Worm (Caenorhabditis elegans): ENCODE data around the gene acl-7.

ce11 chrII:12809725-12810124, 6.5 kb downstream of the acl-7 start:
- TF ChIP-seq lsy-27 (tag; optimal IDR thresholded peaks at IDR 0.05; ENCODE audit: borderline replicate concordance, insufficient read depth) (no peak), nfyb-1 (GFP tag; IDR thresholded peaks at IDR 0.05) (no peak), repo-1 (tag; optimal IDR thresholded peaks at IDR 0.05) (no peak), lsl-1 (GFP tag; optimal IDR thresholded peaks at IDR 0.05) (no peak), F52B5.7 (tag; optimal IDR thresholded peaks at IDR 0.05) (no peak), hsf-1 (GFP tag; IDR thresholded peaks at IDR 0.05) (no peak), Y67H2A.10 (GFP tag; conservative IDR thresholded peaks at IDR 0.05) (no peak), egrh-3 (GFP tag; IDR thresholded peaks at IDR 0.05) (no peak), ztf-25 (GFP tag; IDR thresholded peaks at IDR 0.05) (no peak), unc-62 (GFP tag; optimal IDR thresholded peaks at IDR 0.05) (no peak), efl-1 (GFP tag; optimal IDR thresholded peaks at IDR 0.05) (no peak), ama-1 (optimal IDR thresholded peaks at IDR 0.05) (no peak), ama-1 (GFP tag; optimal IDR thresholded peaks at IDR 0.05) (no peak), Y56A3A.18 (GFP tag; IDR thresholded peaks at IDR 0.05) (no peak), him-1 (tag; optimal IDR thresholded peaks at IDR 0.05) (no peak)
